Worm (Caenorhabditis elegans): Measurements from ENCODE around the gene plx-1.

DNA sequence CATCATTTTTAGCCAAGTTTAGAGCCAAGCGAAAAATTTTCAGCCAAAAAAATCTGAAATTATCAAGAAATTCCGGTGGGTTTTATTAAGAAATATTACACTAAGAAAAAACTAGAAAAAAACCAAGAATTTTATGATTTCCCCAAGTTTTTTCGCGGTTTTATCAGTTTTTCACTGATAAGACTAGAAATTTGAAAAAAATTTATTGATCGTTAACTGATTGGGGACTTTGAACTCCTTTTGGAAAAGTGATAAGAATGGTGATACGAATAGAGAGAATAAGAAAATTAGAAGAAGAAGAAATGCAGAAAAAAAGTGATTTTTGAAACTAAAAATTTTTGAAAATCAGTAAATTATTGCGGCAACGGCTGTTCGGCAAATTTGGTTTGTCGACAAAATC, 13.7 kb upstream of the plx-1 start, which contains the start of gene faah-3:
- no peak for TF ChIP-seq tab-1 (GFP tag; IDR thresholded peaks at IDR 0.05)
- no peak for TF ChIP-seq T22C8.4 (GFP tag; IDR thresholded peaks at IDR 0.05)
- no peak for TF ChIP-seq cog-1 (tag; optimal IDR thresholded peaks at IDR 0.05)
